Fruit fly (Drosophila melanogaster): Measurements from ENCODE around the gene Act88F.

DNA sequence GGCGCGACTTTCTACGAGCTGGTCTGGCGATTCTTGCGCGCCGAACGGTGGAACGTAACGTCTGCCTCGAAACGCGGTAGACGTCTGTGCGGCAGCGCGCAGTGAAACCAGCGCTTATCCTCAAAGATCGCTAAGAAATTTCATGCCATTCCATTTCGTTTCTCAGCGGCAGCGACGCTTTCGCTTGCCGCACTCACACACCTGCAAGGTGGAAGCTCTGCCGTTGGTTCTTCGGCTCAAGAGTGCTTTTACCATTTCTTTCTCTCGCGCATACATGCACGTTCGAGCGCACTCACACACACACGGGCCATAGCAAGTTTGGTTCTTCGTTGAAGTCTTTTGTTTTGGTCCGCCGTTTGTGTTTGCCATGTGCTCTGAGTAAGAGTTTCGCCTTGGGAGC, 5.1 kb upstream of the Act88F start, which contains the start of gene CG6118:
- TF ChIP-seq CG2120 (GFP tag; optimal IDR thresholded peaks at IDR 0.05) (no peak), CG11696 (GFP tag; IDR thresholded peaks at IDR 0.05) (no peak), CG14441 (GFP tag; IDR thresholded peaks at IDR 0.05) (no peak), ap (GFP tag; IDR thresholded peaks at IDR 0.05) (no peak), CTCF (GFP tag; optimal IDR thresholded peaks at IDR 0.05) (no peak), CG17361 (GFP tag; IDR thresholded peaks at IDR 0.05) (no peak), Eip74EF (GFP tag; optimal IDR thresholded peaks at IDR 0.05) (no peak), CG1233 (GFP tag; optimal IDR thresholded peaks at IDR 0.05) (no peak), bowl (GFP tag; IDR thresholded peaks at IDR 0.05) (no peak), Sin3A (optimal IDR thresholded peaks at IDR 0.05) (no peak), sens (GFP tag) (no peak), btn (GFP tag; optimal IDR thresholded peaks at IDR 0.05) (no peak), Vsx1 (GFP tag; optimal IDR thresholded peaks at IDR 0.05) (no peak)

Measured in whole organism, embryonic.